Worm (Caenorhabditis elegans) whole organism, L4 larva: Measurements from ENCODE around the gene Y55F3AM.13.

Experiments used
- F10B5.3 ChIP-seq: sonication (generic microtip); optimal IDR thresholded peaks from 2 replicates; lab custom pipeline; 2016; ENCODE audit warnings: mild to moderate bottlenecking, missing genetic modification characterization, missing compliant biosample characterization
- F26F4.8 ChIP-seq: fragments of 200-800 bp; sonication (Bioruptor generic); conservative IDR thresholded peaks from 2 replicates; pipeline ENCODE4 v1.3.6; 2022; ENCODE audit warnings: missing genetic modification characterization, missing compliant biosample characterization
- F49E8.2 ChIP-seq: sonication (generic microtip); optimal IDR thresholded peaks from 2 replicates; lab custom pipeline; 2016; ENCODE audit warnings: missing compliant biosample characterization, mild to moderate bottlenecking, missing genetic modification characterization, borderline replicate concordance
- R02D3.7 ChIP-seq: fragments of 150-350 bp; sonication (generic microtip); optimal IDR thresholded peaks from 3 replicates; lab custom pipeline; 2014; ENCODE audit warnings: missing biosample characterization, missing genetic modification characterization
- Y105C5A.15 ChIP-seq: fragments of 200-800 bp; sonication (Bioruptor generic); IDR thresholded peaks from 2 replicates; pipeline ENCODE4 v1.3.6; 2022; ENCODE audit warnings: missing genetic modification characterization, missing compliant biosample characterization
- Y48G9A.11 ChIP-seq: fragments of 200-800 bp; sonication (Bioruptor generic); IDR thresholded peaks from 2 replicates; pipeline ENCODE4 v1.3.6; 2022; ENCODE audit warnings: missing genetic modification reagents, missing genetic modification characterization, missing compliant biosample characterization
- Y5F2A.4 ChIP-seq: fragments of 200-800 bp; sonication (Bioruptor generic); optimal IDR thresholded peaks from 2 replicates; lab custom pipeline; 2018; ENCODE audit warnings: mild to moderate bottlenecking, missing genetic modification characterization, missing compliant biosample characterization
- ZK546.5 ChIP-seq, 2 experiments: sonication (generic microtip); optimal IDR thresholded peaks; 2 replicates each; lab custom pipeline; 2017; ENCODE audit warnings: missing biosample characterization in 2 of 2, missing genetic modification characterization in 2 of 2
- aha-1 ChIP-seq: fragments of 150-350 bp; peaks from one replicate; lab custom pipeline; 2014; ENCODE audit warnings: missing biosample characterization, missing genetic modification characterization
- ces-1 ChIP-seq: fragments of 150-350 bp; sonication (generic microtip); optimal IDR thresholded peaks from 4 replicates; lab custom pipeline; 2014; ENCODE audit warnings: missing biosample characterization, missing genetic modification reagents, missing genetic modification characterization
- ctbp-1 ChIP-seq: fragments of 200-800 bp; sonication (Bioruptor generic); IDR thresholded peaks from 2 replicates; pipeline ENCODE4 v1.3.6; 2022; ENCODE audit warnings: missing genetic modification reagents, missing genetic modification characterization, missing compliant biosample characterization
- daf-19 ChIP-seq: fragments of 200-800 bp; sonication (Bioruptor generic); conservative IDR thresholded peaks from 2 replicates; pipeline ENCODE4 v1.3.6; 2022; ENCODE audit warnings: missing genetic modification characterization, missing compliant biosample characterization
- dmd-6 ChIP-seq: fragments of 200-800 bp; sonication (Bioruptor generic); IDR thresholded peaks from 2 replicates; pipeline ENCODE4 v1.3.6; 2022; ENCODE audit warnings: missing genetic modification reagents, missing genetic modification characterization, missing compliant biosample characterization
- dpl-1 ChIP-seq: fragments of 150-350 bp; optimal IDR thresholded peaks from 2 replicates; lab custom pipeline; 2014; ENCODE audit warnings: missing biosample characterization, missing genetic modification reagents, missing genetic modification characterization
- duxl-1 ChIP-seq: sonication (generic microtip); optimal IDR thresholded peaks from 2 replicates; lab custom pipeline; 2016; ENCODE audit warnings: mild to moderate bottlenecking, missing genetic modification characterization, moderate library complexity, missing compliant biosample characterization; ENCODE audit not compliant: poor library complexity
- dve-1 ChIP-seq: sonication (generic microtip); optimal IDR thresholded peaks from 2 replicates; lab custom pipeline; 2017; ENCODE audit warnings: antibody characterized with exemption, mild to moderate bottlenecking, missing genetic modification characterization, missing compliant biosample characterization; ENCODE audit not compliant: insufficient read depth
- egl-27 ChIP-seq: sonication (generic microtip); optimal IDR thresholded peaks from 3 replicates; lab custom pipeline; 2017; ENCODE audit warnings: missing biosample characterization, missing genetic modification reagents, missing genetic modification characterization
- egl-43 ChIP-seq: fragments of 200-800 bp; sonication (Bioruptor generic); IDR thresholded peaks from 2 replicates; pipeline ENCODE4 v1.3.6; 2022; ENCODE audit warnings: missing genetic modification reagents, missing genetic modification characterization, missing compliant biosample characterization
- fkh-10 ChIP-seq: fragments of 150-350 bp; optimal IDR thresholded peaks from 2 replicates; lab custom pipeline; 2014; ENCODE audit warnings: missing biosample characterization, missing genetic modification reagents, missing genetic modification characterization
- fos-1 ChIP-seq: fragments of 150-350 bp; optimal IDR thresholded peaks from 2 replicates; lab custom pipeline; 2014; ENCODE audit warnings: missing biosample characterization, missing genetic modification characterization
- hlh-11 ChIP-seq: fragments of 200-800 bp; sonication (Bioruptor generic); optimal IDR thresholded peaks from 2 replicates; lab custom pipeline; 2018; ENCODE audit warnings: mild to moderate bottlenecking, missing genetic modification characterization, missing compliant biosample characterization
- hlh-30 ChIP-seq: sonication (generic microtip); optimal IDR thresholded peaks from 2 replicates; lab custom pipeline; 2017; ENCODE audit warnings: antibody characterized with exemption, mild to moderate bottlenecking, missing genetic modification characterization, missing compliant biosample characterization; ENCODE audit not compliant: insufficient read depth
- hmg-1.1 ChIP-seq: fragments of 200-800 bp; sonication (Bioruptor generic); IDR thresholded peaks from 2 replicates; pipeline ENCODE4 v1.3.6; 2022; ENCODE audit warnings: missing genetic modification reagents, missing genetic modification characterization, missing compliant biosample characterization
- lin-15B ChIP-seq: fragments of 150-350 bp; sonication (generic microtip); optimal IDR thresholded peaks from 3 replicates; lab custom pipeline; 2014; ENCODE audit warnings: missing biosample characterization, missing genetic modification characterization
- lin-29 ChIP-seq: fragments of 200-800 bp; sonication (Bioruptor generic); IDR thresholded peaks from 2 replicates; pipeline ENCODE4 v1.3.6; 2022; ENCODE audit warnings: missing genetic modification reagents, missing genetic modification characterization, missing compliant biosample characterization
- madf-5 ChIP-seq, 2 experiments: fragments of 200-800 bp; sonication (Bioruptor generic); IDR thresholded peaks; 2 replicates each; pipeline ENCODE4 v1.3.6; 2022; ENCODE audit warnings: missing compliant biosample characterization in 2 of 2, missing genetic modification characterization in 2 of 2
- mes-2 ChIP-seq: sonication (generic microtip); optimal IDR thresholded peaks from 2 replicates; lab custom pipeline; 2016; ENCODE audit warnings: missing genotype, mild to moderate bottlenecking, missing genetic modification characterization, missing compliant biosample characterization; ENCODE audit not compliant: poor library complexity, severe bottlenecking
- mxl-3 ChIP-seq: fragments of 200-800 bp; sonication (Bioruptor generic); optimal IDR thresholded peaks from 2 replicates; lab custom pipeline; 2018; ENCODE audit warnings: mild to moderate bottlenecking, missing genetic modification characterization, missing compliant biosample characterization
- nhr-11 ChIP-seq: fragments of 150-350 bp; optimal IDR thresholded peaks from 2 replicates; lab custom pipeline; 2014; ENCODE audit warnings: missing biosample characterization, missing genetic modification characterization
- nhr-25 ChIP-seq: sonication (generic microtip); optimal IDR thresholded peaks from 2 replicates; lab custom pipeline; 2017; ENCODE audit warnings: missing genetic modification characterization, mild to moderate bottlenecking, missing compliant biosample characterization, antibody characterized with exemption, moderate library complexity, borderline replicate concordance; ENCODE audit not compliant: insufficient read depth
- nhr-42 ChIP-seq: fragments of 200-800 bp; sonication (Bioruptor generic); IDR thresholded peaks from 2 replicates; pipeline ENCODE4 v1.3.6; 2022; ENCODE audit warnings: missing genetic modification characterization, missing compliant biosample characterization
- nhr-76 ChIP-seq: fragments of 150-350 bp; optimal IDR thresholded peaks from 2 replicates; lab custom pipeline; 2014; ENCODE audit warnings: missing biosample characterization, missing genetic modification characterization
- pha-4 ChIP-seq, 2 experiments: fragments of 150-350 bp in 1 of 2; fragments of 200-800 bp in 1 of 2; sonication (Bioruptor generic) in 1 of 2; IDR thresholded peaks in 1 of 2; optimal IDR thresholded peaks in 1 of 2; 2 replicates each; pipeline versions ENCODE4 v1.3.6 to Lab custom; 2014 to 2022; ENCODE audit warnings: missing genetic modification characterization in 2 of 2, missing genetic modification reagents in 2 of 2, missing biosample characterization in 1 of 2, missing compliant biosample characterization in 1 of 2
- php-3 ChIP-seq: fragments of 200-800 bp; sonication (Bioruptor generic); IDR thresholded peaks from 2 replicates; pipeline ENCODE4 v1.3.6; 2022; ENCODE audit warnings: missing genetic modification reagents, missing genetic modification characterization, missing compliant biosample characterization
- pqm-1 ChIP-seq: sonication (generic microtip); optimal IDR thresholded peaks from 2 replicates; lab custom pipeline; 2017; ENCODE audit warnings: missing biosample characterization, missing genetic modification characterization
- rbr-2 ChIP-seq: sonication (generic microtip); optimal IDR thresholded peaks from 2 replicates; lab custom pipeline; 2016; ENCODE audit warnings: missing genotype, missing genetic modification characterization, missing compliant biosample characterization
- saeg-2 ChIP-seq: fragments of 200-800 bp; sonication (Bioruptor generic); IDR thresholded peaks from 2 replicates; pipeline ENCODE4 v1.3.6; 2022; ENCODE audit warnings: missing genetic modification reagents, missing genetic modification characterization, missing compliant biosample characterization
- set-16 ChIP-seq: fragments of 200-800 bp; sonication (Bioruptor generic); IDR thresholded peaks from 2 replicates; pipeline ENCODE4 v1.3.6; 2022; ENCODE audit warnings: missing genetic modification reagents, missing genetic modification characterization, missing compliant biosample characterization
- spr-1 ChIP-seq: sonication (generic microtip); optimal IDR thresholded peaks from 2 replicates; lab custom pipeline; 2016; ENCODE audit warnings: mild to moderate bottlenecking, missing genetic modification characterization, missing compliant biosample characterization
- tra-1 ChIP-seq: fragments of 200-800 bp; sonication (Bioruptor generic); IDR thresholded peaks from 2 replicates; pipeline ENCODE4 v1.3.6; 2022; ENCODE audit warnings: missing genetic modification reagents, missing genetic modification characterization, missing compliant biosample characterization
- unc-130 ChIP-seq: sonication (generic microtip); optimal IDR thresholded peaks from 2 replicates; lab custom pipeline; 2016; ENCODE audit warnings: missing genetic modification reagents, missing genetic modification characterization, missing compliant biosample characterization
- vab-7 ChIP-seq: fragments of 200-800 bp; sonication (Bioruptor generic); IDR thresholded peaks from 2 replicates; pipeline ENCODE4 v1.3.6; 2022; ENCODE audit warnings: missing genetic modification reagents, missing genetic modification characterization, missing compliant biosample characterization
- zfp-2 ChIP-seq: sonication (generic microtip); optimal IDR thresholded peaks from 2 replicates; lab custom pipeline; 2016; ENCODE audit warnings: mild to moderate bottlenecking, missing genetic modification characterization, missing compliant biosample characterization
- zip-11 ChIP-seq: fragments of 200-800 bp; sonication (Bioruptor generic); IDR thresholded peaks from 2 replicates; pipeline ENCODE4 v1.3.6; 2022; ENCODE audit warnings: missing genetic modification characterization, missing compliant biosample characterization
- ztf-11 ChIP-seq: fragments of 150-350 bp; optimal IDR thresholded peaks from 2 replicates; lab custom pipeline; 2014; ENCODE audit warnings: missing biosample characterization, missing genetic modification characterization
- ztf-7 ChIP-seq: fragments of 150-350 bp; optimal IDR thresholded peaks from 2 replicates; lab custom pipeline; 2014; ENCODE audit warnings: missing biosample characterization, missing genetic modification characterization

Gene Y55F3AM.13

ce11 chrIV:1096154-1096553 lies 40.0 kb upstream of the Y55F3AM.13 start:
- TF ChIP-seq duxl-1, result no peak
- no peak for TF ChIP-seq egl-27 (tag; lab: Kevin White, UChicago)
- no peak for TF ChIP-seq hlh-30
- 0 out of 2 replicates have a peak, but pooled peaks have one; percentile 11 for TF ChIP-seq egl-43
- no peak for TF ChIP-seq ctbp-1
- no peak for TF ChIP-seq ztf-7 (tag; lab: Kevin White, UChicago)
- TF ChIP-seq nhr-25, result no peak
- no peak for TF ChIP-seq ZK546.5 (tag; optimal IDR thresholded peaks at IDR 0.05; lab: Kevin White, UChicago)
- peak; percentile 59 for TF ChIP-seq aha-1 (tag; lab: Kevin White, UChicago)
- TF ChIP-seq tra-1 (GFP tag; lab: Robert Waterston, UW), result no peak
- TF ChIP-seq set-16 (GFP tag; lab: Robert Waterston, UW), result peak; percentile 85
- no peak for TF ChIP-seq nhr-42 (GFP tag; lab: Robert Waterston, UW)
- TF ChIP-seq lin-15B (tag; lab: Kevin White, UChicago), result no peak
- no peak for TF ChIP-seq fkh-10
- no peak for TF ChIP-seq unc-130 (GFP tag; lab: Kevin White, UChicago)
- no peak for TF ChIP-seq zfp-2 (tag; lab: Kevin White, UChicago)

- TF ChIP-seq zip-11 (GFP tag; lab: Robert Waterston, UW), result peak; percentile 56; the same call in 1 of the 2 replicates
- 0 out of 4 replicates have a peak, but pooled peaks of 1 of the 2 experiments have one; percentile 72 for TF ChIP-seq madf-5 (GFP tag; IDR thresholded peaks at IDR 0.05; lab: Robert Waterston, UW)
- TF ChIP-seq mes-2 (tag; lab: Kevin White, UChicago), result peak; percentile 94
- peak; percentile 72 for TF ChIP-seq mxl-3
- peak; percentile 86 for TF ChIP-seq Y5F2A.4 (GFP tag; lab: Kevin White, UChicago)
- TF ChIP-seq dmd-6 (GFP tag; lab: Robert Waterston, UW), result peak; percentile 98
- peak; percentile 97 for TF ChIP-seq Y48G9A.11 (GFP tag; lab: Robert Waterston, UW)
- TF ChIP-seq pqm-1 (tag; lab: Kevin White, UChicago), result no peak
- TF ChIP-seq fos-1, result peak; percentile 23
- peak; percentile 15 to 67 for TF ChIP-seq ZK546.5 (tag; optimal IDR thresholded peaks at IDR 0.05; lab: Kevin White, UChicago)
- TF ChIP-seq F26F4.8, result no peak
- peak; percentile 91 for TF ChIP-seq daf-19 (GFP tag; lab: Robert Waterston, UW)
- TF ChIP-seq ztf-7 (tag; lab: Kevin White, UChicago), result peak; percentile 91
- peak; percentile 92 for TF ChIP-seq vab-7 (GFP tag; lab: Robert Waterston, UW)
- TF ChIP-seq saeg-2, result peak; percentile 97
- peak; percentile 83 for TF ChIP-seq aha-1 (tag; lab: Kevin White, UChicago)
- peak; percentile 96 for TF ChIP-seq hlh-11 (tag; lab: Kevin White, UChicago)
- peak; percentile 97 for TF ChIP-seq rbr-2 (tag; lab: Kevin White, UChicago)
- TF ChIP-seq dpl-1, result peak; percentile 94
- TF ChIP-seq unc-130 (GFP tag; lab: Kevin White, UChicago), result peak; percentile 88
- peak; percentile 97 for TF ChIP-seq pha-4 (GFP tag; IDR thresholded peaks at IDR 0.05; lab: Robert Waterston, UW)
- TF ChIP-seq pha-4 (tag; optimal IDR thresholded peaks at IDR 0.05; lab: Kevin White, UChicago), result peak; percentile 19
- peak; percentile 89 for TF ChIP-seq nhr-11 (tag; lab: Kevin White, UChicago)
- peak; percentile 95 for TF ChIP-seq F49E8.2 (tag; lab: Kevin White, UChicago)
- peak; percentile 95 for TF ChIP-seq spr-1 (tag; lab: Kevin White, UChicago)
- TF ChIP-seq Y105C5A.15 (GFP tag; lab: Robert Waterston, UW), result 0 out of 2 replicates have a peak, but pooled peaks have one; percentile 14
- peak; percentile 58 for TF ChIP-seq nhr-76 (tag; lab: Kevin White, UChicago)
- TF ChIP-seq F10B5.3 (tag; lab: Kevin White, UChicago), result peak; percentile 93
- TF ChIP-seq lin-29 (GFP tag; lab: Robert Waterston, UW), result peak; percentile 96
- TF ChIP-seq dve-1 (tag; lab: Kevin White, UChicago), result peak; percentile 99
- peak; percentile 92 for TF ChIP-seq hlh-30
- peak; percentile 98 for TF ChIP-seq fkh-10
- TF ChIP-seq ztf-11 (tag; lab: Kevin White, UChicago), result no peak
- TF ChIP-seq R02D3.7 (tag; lab: Kevin White, UChicago), result no peak
- peak; percentile 99 for TF ChIP-seq hmg-1.1 (GFP tag; lab: Robert Waterston, UW)
- TF ChIP-seq php-3 (GFP tag; lab: Robert Waterston, UW), result peak; percentile 99
- peak; percentile 96 for TF ChIP-seq duxl-1
- peak; percentile 45 for TF ChIP-seq ces-1
Measured at ce11 chrIV:1093870-1094564, 37.9 kb upstream of the Y55F3AM.13 start, which contains the start of the genes cct-8 and Y55F3AR.2. Gene cct-8, minus strand, starts transcription at chrIV:1093920. Gene Y55F3AR.2, plus strand, starts transcription at chrIV:1094541.
